Worm (Caenorhabditis elegans): ENCODE results near the gene F11C1.4.

F11C1.4 gene

DNA sequence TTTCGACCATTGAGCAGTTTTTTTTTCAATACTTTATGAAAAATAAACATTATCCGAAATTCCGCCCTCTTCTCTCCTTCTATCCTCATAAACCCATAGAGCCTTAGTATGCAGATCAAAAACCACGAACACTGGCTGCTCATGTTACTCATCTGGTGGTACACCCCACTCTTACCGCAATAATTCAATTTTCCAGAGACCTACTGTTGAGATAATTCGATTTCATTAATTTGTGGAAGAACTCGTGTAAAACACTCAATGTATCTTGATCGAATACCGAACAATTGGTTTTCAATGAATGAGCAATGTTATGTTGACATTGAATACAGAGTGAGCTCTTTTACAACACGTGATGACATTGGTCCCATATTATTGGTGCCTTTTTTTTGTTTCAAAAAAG, 44.6 kb downstream of the F11C1.4 start:
- TF ChIP-seq nhr-76 (tag; optimal IDR thresholded peaks at IDR 0.05) (no peak), ZK337.2 (GFP tag; IDR thresholded peaks at IDR 0.05) (no peak), ZK546.5 (tag; optimal IDR thresholded peaks at IDR 0.05) (no peak), mxl-2 (GFP tag; conservative IDR thresholded peaks at IDR 0.05) (no peak), dpl-1 (GFP tag; optimal IDR thresholded peaks at IDR 0.05) (no peak), zag-1 (tag; optimal IDR thresholded peaks at IDR 0.05) (no peak), nhr-102 (tag; optimal IDR thresholded peaks at IDR 0.05) (no peak), Y75B8A.6 (GFP tag; IDR thresholded peaks at IDR 0.05) (no peak), hlh-30 (tag; optimal IDR thresholded peaks at IDR 0.05; ENCODE audit: insufficient read depth) (no peak)
